Worm (Caenorhabditis elegans) whole organism, late embryonic: ENCODE measurements around the gene R12A1.3.

Experiments
- C38D4.7 ChIP-seq: fragments of 200-800 bp; sonication (Bioruptor generic); optimal IDR thresholded peaks from 2 replicates; lab custom pipeline; 2018; ENCODE audit warnings: mild to moderate bottlenecking, missing genetic modification characterization, moderate library complexity, missing compliant biosample characterization
- F13H6.1 ChIP-seq: sonication (generic microtip); optimal IDR thresholded peaks from 2 replicates; lab custom pipeline; 2016; ENCODE audit warnings: missing genetic modification characterization, missing compliant biosample characterization
- K02D7.2 ChIP-seq: sonication (generic microtip); optimal IDR thresholded peaks from 2 replicates; lab custom pipeline; 2017; ENCODE audit warnings: mild to moderate bottlenecking, missing genetic modification characterization, missing compliant biosample characterization
- K09A11.1 ChIP-seq: sonication (generic microtip); optimal IDR thresholded peaks from 2 replicates; lab custom pipeline; 2017; ENCODE audit warnings: antibody characterized with exemption, mild to moderate bottlenecking, missing genetic modification characterization, missing compliant biosample characterization; ENCODE audit not compliant: insufficient read depth
- ahr-1 ChIP-seq: sonication (generic microtip); optimal IDR thresholded peaks from 2 replicates; lab custom pipeline; 2016; ENCODE audit warnings: missing genetic modification characterization, missing compliant biosample characterization
- ama-1 ChIP-seq: fragments of 150-350 bp; optimal IDR thresholded peaks from 2 replicates; lab custom pipeline; 2014
- ceh-18 ChIP-seq: sonication (generic microtip); optimal IDR thresholded peaks from 2 replicates; lab custom pipeline; 2016; ENCODE audit warnings: missing genetic modification characterization, missing compliant biosample characterization
- ceh-19 ChIP-seq: fragments of 200-800 bp; sonication (Bioruptor generic); optimal IDR thresholded peaks from 2 replicates; lab custom pipeline; 2018; ENCODE audit warnings: mild to moderate bottlenecking, missing genetic modification characterization, missing compliant biosample characterization
- ceh-2 ChIP-seq: sonication (generic microtip); optimal IDR thresholded peaks from 2 replicates; lab custom pipeline; 2016; ENCODE audit warnings: missing genotype, missing genetic modification characterization, missing compliant biosample characterization
- ceh-30 ChIP-seq: fragments of 150-350 bp; optimal IDR thresholded peaks from 2 replicates; lab custom pipeline; 2014; ENCODE audit warnings: missing biosample characterization, missing genetic modification characterization
- ceh-31 ChIP-seq: sonication (generic microtip); optimal IDR thresholded peaks from 2 replicates; lab custom pipeline; 2016; ENCODE audit warnings: missing genetic modification characterization, missing compliant biosample characterization
- ceh-45 ChIP-seq: fragments of 200-800 bp; sonication (Bioruptor generic); IDR thresholded peaks from 2 replicates; pipeline ENCODE4 v1.3.6; 2022; ENCODE audit warnings: missing genetic modification reagents, missing genetic modification characterization, missing compliant biosample characterization
- ceh-48 ChIP-seq: sonication (generic microtip); optimal IDR thresholded peaks from 2 replicates; lab custom pipeline; 2016; ENCODE audit warnings: missing genetic modification characterization, inconsistent platforms, missing compliant biosample characterization
- che-1 ChIP-seq: sonication (generic microtip); optimal IDR thresholded peaks from 2 replicates; lab custom pipeline; 2016; ENCODE audit warnings: mild to moderate bottlenecking, missing genetic modification characterization, missing compliant biosample characterization
- dve-1 ChIP-seq: sonication (generic microtip); optimal IDR thresholded peaks from 2 replicates; lab custom pipeline; 2017; ENCODE audit warnings: antibody characterized with exemption, mild to moderate bottlenecking, missing genetic modification characterization, missing compliant biosample characterization
- elt-2 ChIP-seq: sonication (generic microtip); optimal IDR thresholded peaks from 2 replicates; lab custom pipeline; 2016; ENCODE audit warnings: missing genetic modification reagents, missing genetic modification characterization, missing compliant biosample characterization
- eyg-1 ChIP-seq: sonication (generic microtip); optimal IDR thresholded peaks from 2 replicates; lab custom pipeline; 2016; ENCODE audit warnings: missing genotype, missing genetic modification characterization, missing compliant biosample characterization
- fkh-10 ChIP-seq: fragments of 150-350 bp; optimal IDR thresholded peaks from 2 replicates; lab custom pipeline; 2014; ENCODE audit warnings: missing biosample characterization, missing genetic modification reagents, missing genetic modification characterization
- gmeb-2 ChIP-seq: sonication (generic microtip); optimal IDR thresholded peaks from 2 replicates; lab custom pipeline; 2016; ENCODE audit warnings: missing genetic modification characterization, inconsistent platforms, missing compliant biosample characterization
- hlh-30 ChIP-seq: sonication (generic microtip); optimal IDR thresholded peaks from 2 replicates; lab custom pipeline; 2017; ENCODE audit warnings: antibody characterized with exemption, missing genetic modification characterization, missing compliant biosample characterization; ENCODE audit not compliant: insufficient read depth
- hlh-8 ChIP-seq: sonication (generic microtip); optimal IDR thresholded peaks from 2 replicates; lab custom pipeline; 2016; ENCODE audit warnings: missing genotype, missing genetic modification characterization, missing compliant biosample characterization
- nfya-1 ChIP-seq: sonication (generic microtip); optimal IDR thresholded peaks from 2 replicates; lab custom pipeline; 2017; ENCODE audit warnings: missing genetic modification characterization, mild to moderate bottlenecking, missing compliant biosample characterization, antibody characterized with exemption, moderate library complexity
- nhr-232 ChIP-seq: sonication (generic microtip); optimal IDR thresholded peaks from 2 replicates; lab custom pipeline; 2016; ENCODE audit warnings: missing genetic modification characterization, missing compliant biosample characterization
- npax-4 ChIP-seq: sonication (generic microtip); optimal IDR thresholded peaks from 2 replicates; lab custom pipeline; 2016; ENCODE audit warnings: missing genetic modification characterization, missing compliant biosample characterization
- pag-3 ChIP-seq: sonication (generic microtip); optimal IDR thresholded peaks from 2 replicates; lab custom pipeline; 2016; ENCODE audit warnings: missing compliant biosample characterization, missing genetic modification characterization, borderline replicate concordance
- pha-4 ChIP-seq: fragments of 150-350 bp; optimal IDR thresholded peaks from 2 replicates; lab custom pipeline; 2018; ENCODE audit warnings: missing biosample characterization, missing genetic modification reagents, missing genetic modification characterization
- pros-1 ChIP-seq: fragments of 150-350 bp; optimal IDR thresholded peaks from 2 replicates; lab custom pipeline; 2014; ENCODE audit warnings: missing biosample characterization, missing genetic modification reagents, missing genetic modification characterization
- ref-2 ChIP-seq: sonication (generic microtip); optimal IDR thresholded peaks from 2 replicates; lab custom pipeline; 2016; ENCODE audit warnings: missing genetic modification characterization, missing compliant biosample characterization
- rnt-1 ChIP-seq: sonication (generic microtip); optimal IDR thresholded peaks from 2 replicates; lab custom pipeline; 2016; ENCODE audit warnings: missing genetic modification characterization, missing compliant biosample characterization
- sdc-2 ChIP-seq: sonication (generic microtip); optimal IDR thresholded peaks from 2 replicates; lab custom pipeline; 2016; ENCODE audit warnings: missing genotype, missing genetic modification characterization, missing compliant biosample characterization
- sox-4 ChIP-seq: sonication (generic microtip); optimal IDR thresholded peaks from 2 replicates; lab custom pipeline; 2017; ENCODE audit warnings: mild to moderate bottlenecking, missing genetic modification characterization, inconsistent platforms, missing compliant biosample characterization
- tbx-2 ChIP-seq: sonication (generic microtip); optimal IDR thresholded peaks from 2 replicates; lab custom pipeline; 2016; ENCODE audit warnings: missing genetic modification characterization, missing compliant biosample characterization
- ttx-3 ChIP-seq: sonication (generic microtip); optimal IDR thresholded peaks from 2 replicates; lab custom pipeline; 2016; ENCODE audit warnings: missing genetic modification reagents, missing genetic modification characterization, missing compliant biosample characterization
- unc-42 ChIP-seq: sonication (generic microtip); optimal IDR thresholded peaks from 2 replicates; lab custom pipeline; 2016; ENCODE audit warnings: missing genotype, missing genetic modification characterization, missing compliant biosample characterization
- zip-5 ChIP-seq: sonication (generic microtip); optimal IDR thresholded peaks from 2 replicates; lab custom pipeline; 2016; ENCODE audit warnings: missing genetic modification characterization, missing compliant biosample characterization

Gene R12A1.3

ce11 chrV:1432500-1433418, 7.2 kb upstream of the R12A1.3 start:
- peak; percentile 75 for TF ChIP-seq elt-2 (tag; lab: Kevin White, UChicago)
- no peak for TF ChIP-seq npax-4 (tag; lab: Kevin White, UChicago)
- TF ChIP-seq, all 69 proteins: peak for 1

- TF ChIP-seq hlh-8 (tag; lab: Kevin White, UChicago) (no peak), K02D7.2 (tag; lab: Kevin White, UChicago) (no peak), ttx-3 (tag; lab: Kevin White, UChicago) (no peak), C38D4.7 (GFP tag; lab: Kevin White, UChicago) (no peak), zip-5 (tag; lab: Kevin White, UChicago) (no peak), rnt-1 (tag; lab: Kevin White, UChicago) (no peak), ceh-18 (no peak), K09A11.1 (tag; lab: Kevin White, UChicago) (no peak), ceh-31 (tag; lab: Kevin White, UChicago) (no peak), dve-1 (no peak), sox-4 (tag; lab: Kevin White, UChicago) (no peak), pros-1 (tag; lab: Kevin White, UChicago) (no peak), ceh-2 (tag; lab: Kevin White, UChicago) (no peak), nhr-232 (no peak), npax-4 (tag; lab: Kevin White, UChicago) (no peak), hlh-30 (tag; lab: Kevin White, UChicago) (no peak), tbx-2 (tag; lab: Kevin White, UChicago) (no peak), gmeb-2 (tag; lab: Kevin White, UChicago) (no peak), ceh-30 (tag; lab: Kevin White, UChicago) (no peak), pag-3 (tag; lab: Kevin White, UChicago) (no peak)
Measured at ce11 chrV:1431702-1432187, 6.2 kb upstream of the R12A1.3 start, which contains the start of gene ges-1. Gene ges-1, minus strand, starts transcription at chrV:1432137.

DNA sequence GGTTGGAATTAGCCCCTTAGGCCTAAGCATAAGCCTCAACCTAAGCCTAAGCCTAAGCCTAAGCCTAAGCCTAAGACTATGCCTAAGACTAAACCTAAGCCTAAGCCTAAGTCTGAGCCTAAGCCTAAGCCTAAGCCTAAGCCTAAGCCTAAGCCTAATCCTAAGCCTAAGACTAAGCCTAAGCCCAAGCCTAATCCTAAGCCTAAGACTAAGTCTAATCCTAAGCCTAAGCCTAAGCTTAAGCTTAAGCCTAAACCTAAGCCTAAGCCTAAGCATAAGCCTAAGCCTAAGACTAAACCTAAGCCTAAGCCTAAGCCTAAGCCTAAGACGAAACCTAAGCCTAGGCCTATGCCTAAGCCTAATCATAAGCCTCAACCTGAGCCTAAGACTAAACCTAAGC, 2.3 kb downstream of the R12A1.3 start:
- TF ChIP-seq dve-1 (peak; percentile 79), ahr-1 (tag; lab: Kevin White, UChicago) (no peak)

DNA sequence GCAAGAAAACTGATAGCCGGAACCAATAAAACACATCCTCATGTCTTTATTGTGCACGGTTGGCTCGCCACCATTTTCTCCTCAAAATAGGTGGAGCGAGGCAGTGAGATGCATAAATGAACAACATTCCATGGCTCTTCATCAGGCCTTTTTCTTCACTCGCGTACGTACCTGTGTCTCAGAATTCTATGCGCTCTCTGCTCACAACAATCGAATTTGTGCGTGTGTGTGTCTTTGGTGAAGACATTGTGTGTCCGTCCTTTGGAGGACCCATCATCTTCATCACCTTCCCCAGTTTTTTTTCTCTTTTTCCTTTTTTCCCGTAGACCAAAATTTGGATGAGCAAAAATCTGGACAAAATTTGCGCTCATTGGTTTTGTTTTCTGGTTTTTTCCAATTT, 3.3 kb downstream of the R12A1.3 start:
- TF ChIP-seq gmeb-2 (tag; lab: Kevin White, UChicago) (no peak), zip-5 (tag; lab: Kevin White, UChicago) (no peak), ceh-18 (no peak), ceh-48 (tag; lab: Kevin White, UChicago) (no peak), eyg-1 (no peak), unc-42 (tag; lab: Kevin White, UChicago) (peak; percentile 29)

ce11 chrV:1416154-1416553, 9.4 kb downstream of the R12A1.3 start:
- no peak for TF ChIP-seq ref-2 (tag; lab: Kevin White, UChicago)
- peak; percentile 62 for TF ChIP-seq dve-1

DNA sequence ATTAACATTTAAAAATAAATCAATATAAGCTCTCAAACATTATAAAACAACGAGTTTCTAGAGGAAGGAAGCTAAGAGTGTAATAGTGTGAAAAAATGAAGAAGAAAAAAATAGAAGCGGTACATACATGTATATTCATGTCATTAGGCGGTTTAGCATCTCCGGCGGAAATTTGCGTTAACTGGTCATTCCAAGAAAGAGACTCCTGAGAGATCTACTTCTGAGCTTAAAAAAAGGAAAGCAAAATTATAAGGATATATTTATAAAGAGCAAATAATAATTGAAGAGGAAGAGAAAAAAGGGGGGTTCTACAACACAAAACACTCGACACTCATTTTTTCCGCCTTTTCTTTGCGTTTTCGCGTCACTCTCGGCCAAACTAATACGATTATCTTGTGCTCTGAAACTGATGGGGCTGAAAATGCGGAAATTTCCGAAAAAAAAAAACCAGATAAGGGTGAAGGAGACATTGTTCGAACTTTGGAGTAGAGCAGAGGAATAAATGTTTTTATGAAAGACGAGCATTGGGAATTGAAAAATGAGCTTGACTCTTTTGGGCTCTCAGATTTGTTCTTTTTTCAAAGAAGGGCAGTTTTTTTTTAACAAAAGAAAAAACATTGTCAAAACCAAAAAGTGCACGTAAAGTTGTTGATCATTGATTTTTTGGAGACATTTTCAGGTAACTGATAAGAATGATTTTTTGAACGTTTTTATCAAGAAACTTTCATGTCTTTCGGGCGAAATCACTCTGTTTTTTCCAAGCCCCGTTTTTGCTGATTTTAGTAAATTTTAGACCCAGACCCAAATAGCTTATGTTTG, 10.8 kb downstream of the R12A1.3 start:
- TF ChIP-seq ceh-45 (GFP tag; lab: Robert Waterston, UW), result no peak
- TF ChIP-seq ref-2 (tag; lab: Kevin White, UChicago), result no peak
- no peak for TF ChIP-seq nhr-232
- no peak for TF ChIP-seq ama-1 (lab: Kevin White, UChicago)
- TF ChIP-seq ceh-18, result no peak
- no peak for TF ChIP-seq nfya-1 (tag; lab: Kevin White, UChicago)
- TF ChIP-seq ceh-48 (tag; lab: Kevin White, UChicago), result no peak
- no peak for TF ChIP-seq pha-4
- no peak for TF ChIP-seq F13H6.1 (tag; lab: Kevin White, UChicago)
- TF ChIP-seq ceh-19 (GFP tag; lab: Kevin White, UChicago), result no peak
- TF ChIP-seq hlh-30 (tag; lab: Kevin White, UChicago), result no peak
- no peak for TF ChIP-seq fkh-10 (GFP tag; lab: Kevin White, UChicago)
- TF ChIP-seq sdc-2 (tag; lab: Kevin White, UChicago), result no peak
- TF ChIP-seq che-1 (tag; lab: Kevin White, UChicago), result no peak
